Worm (Caenorhabditis elegans): Measurements from ENCODE around the gene exc-5.

DNA sequence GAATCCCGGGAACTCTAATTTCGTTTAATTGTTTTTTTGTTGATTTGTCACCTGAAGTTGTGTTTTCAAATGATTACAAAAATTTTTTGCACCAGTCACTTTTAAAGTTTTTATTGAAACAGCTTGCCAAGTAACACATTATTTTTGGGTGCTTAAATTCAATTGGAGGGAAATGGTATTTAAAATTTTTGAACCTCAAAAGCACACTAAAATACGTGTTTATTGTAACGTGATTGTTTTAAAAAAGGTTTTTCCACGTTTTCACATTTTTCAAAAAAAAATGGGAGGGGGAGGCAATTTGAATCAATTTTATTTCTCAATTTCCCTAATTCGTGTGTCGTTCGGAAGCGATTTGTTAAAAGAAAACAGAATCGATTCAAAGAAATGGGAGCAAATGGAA is 7.7 kb upstream of the exc-5 start, which contains the start of gene T28C6.5:
- TF ChIP-seq eyg-1 (tag; optimal IDR thresholded peaks at IDR 0.05) (no peak), pqm-1 (tag; optimal IDR thresholded peaks at IDR 0.05) (no peak)

All from whole organism, late embryonic.